Worm (Caenorhabditis elegans) whole organism, young adult: ENCODE results near the gene fbxb-77.

Source experiments
- F23B12.7 ChIP-seq: sonication (generic microtip); optimal IDR thresholded peaks from 2 replicates; lab custom pipeline; 2017; ENCODE audit warnings: missing genetic modification characterization, mild to moderate bottlenecking, missing compliant biosample characterization, antibody characterized with exemption, moderate library complexity; ENCODE audit not compliant: insufficient read depth
- F33H1.4 ChIP-seq: fragments of 200-800 bp; sonication (Bioruptor generic); IDR thresholded peaks from 2 replicates; pipeline ENCODE4 v1.3.6; 2022; ENCODE audit warnings: missing genetic modification reagents, missing genetic modification characterization, missing compliant biosample characterization
- F39B2.1 ChIP-seq: fragments of 200-800 bp; sonication (Bioruptor generic); IDR thresholded peaks from 2 replicates; pipeline ENCODE4 v1.3.6; 2022; ENCODE audit warnings: missing genetic modification reagents, missing genetic modification characterization, missing compliant biosample characterization
- F52B5.7 ChIP-seq: sonication (generic microtip); optimal IDR thresholded peaks from 2 replicates; lab custom pipeline; 2016; ENCODE audit warnings: mild to moderate bottlenecking, missing genetic modification characterization, missing compliant biosample characterization
- F55B11.4 ChIP-seq: sonication (generic microtip); optimal IDR thresholded peaks from 2 replicates; lab custom pipeline; 2016; ENCODE audit warnings: missing compliant biosample characterization, missing genetic modification characterization, borderline replicate concordance; ENCODE audit not compliant: insufficient read depth
- F57A8.1 ChIP-seq: fragments of 200-800 bp; sonication (Bioruptor generic); optimal IDR thresholded peaks from 2 replicates; lab custom pipeline; 2018; ENCODE audit warnings: mild to moderate bottlenecking, missing genetic modification characterization, moderate library complexity, missing compliant biosample characterization
- F57C9.4 ChIP-seq: sonication (generic microtip); optimal IDR thresholded peaks from 2 replicates; lab custom pipeline; 2017; ENCODE audit warnings: mild to moderate bottlenecking, missing genetic modification characterization, missing compliant biosample characterization
- T26A5.8 ChIP-seq: sonication (generic microtip); optimal IDR thresholded peaks from 2 replicates; lab custom pipeline; 2016; ENCODE audit warnings: missing genetic modification characterization, missing compliant biosample characterization
- Y79H2A.3 ChIP-seq: fragments of 200-800 bp; sonication (Bioruptor generic); conservative IDR thresholded peaks from 2 replicates; pipeline ENCODE4 v1.3.6; 2022; ENCODE audit warnings: missing genetic modification reagents, missing genetic modification characterization, missing compliant biosample characterization
- ZK185.1 ChIP-seq: sonication (generic microtip); optimal IDR thresholded peaks from 2 replicates; lab custom pipeline; 2016; ENCODE audit warnings: mild to moderate bottlenecking, missing genetic modification characterization, missing compliant biosample characterization; ENCODE audit not compliant: poor library complexity, severe bottlenecking
- attf-3 ChIP-seq: fragments of 200-800 bp; sonication (Bioruptor generic); conservative IDR thresholded peaks from 2 replicates; pipeline ENCODE4 v1.3.6; 2022; ENCODE audit warnings: missing genetic modification reagents, missing genetic modification characterization, missing compliant biosample characterization
- attf-5 ChIP-seq: fragments of 200-800 bp; sonication (Bioruptor generic); optimal IDR thresholded peaks from 2 replicates; lab custom pipeline; 2018; ENCODE audit warnings: mild to moderate bottlenecking, missing genetic modification characterization, missing compliant biosample characterization
- attf-6 ChIP-seq: fragments of 200-800 bp; sonication (Bioruptor generic); IDR thresholded peaks from 2 replicates; pipeline ENCODE4 v1.3.6; 2022; ENCODE audit warnings: missing genetic modification reagents, missing genetic modification characterization, missing compliant biosample characterization
- bed-1 ChIP-seq: fragments of 200-800 bp; sonication (Bioruptor generic); IDR thresholded peaks from 2 replicates; pipeline ENCODE4 v1.3.6; 2022; ENCODE audit warnings: missing genetic modification reagents, missing genetic modification characterization, missing compliant biosample characterization
- bed-2 ChIP-seq: fragments of 200-800 bp; sonication (Bioruptor generic); IDR thresholded peaks from 2 replicates; pipeline ENCODE4 v1.3.6; 2022; ENCODE audit warnings: missing genetic modification reagents, missing genetic modification characterization, missing compliant biosample characterization
- ceh-27 ChIP-seq: fragments of 200-800 bp; sonication (Bioruptor generic); optimal IDR thresholded peaks from 2 replicates; lab custom pipeline; 2018; ENCODE audit warnings: mild to moderate bottlenecking, missing genetic modification characterization, moderate library complexity, missing compliant biosample characterization
- ceh-58 ChIP-seq: fragments of 200-800 bp; sonication (Bioruptor generic); IDR thresholded peaks from 2 replicates; pipeline ENCODE4 v1.3.6; 2022; ENCODE audit warnings: missing genetic modification characterization, missing compliant biosample characterization
- ceh-91 ChIP-seq: fragments of 200-800 bp; sonication (Bioruptor generic); IDR thresholded peaks from 2 replicates; pipeline ENCODE4 v1.3.6; 2022; ENCODE audit warnings: missing genetic modification reagents, missing genetic modification characterization, missing compliant biosample characterization
- egl-44 ChIP-seq: fragments of 200-800 bp; sonication (Bioruptor generic); IDR thresholded peaks from 2 replicates; pipeline ENCODE4 v1.3.6; 2022; ENCODE audit warnings: missing genetic modification reagents, missing genetic modification characterization, missing compliant biosample characterization
- ekl-4 ChIP-seq: fragments of 200-800 bp; sonication (Bioruptor generic); IDR thresholded peaks from 2 replicates; pipeline ENCODE4 v1.3.6; 2022; ENCODE audit warnings: missing genetic modification reagents, missing genetic modification characterization, missing compliant biosample characterization
- gei-17 ChIP-seq: fragments of 200-800 bp; sonication (Bioruptor generic); optimal IDR thresholded peaks from 2 replicates; lab custom pipeline; 2018; ENCODE audit warnings: mild to moderate bottlenecking, missing genetic modification characterization, missing compliant biosample characterization
- him-1 ChIP-seq: sonication (generic microtip); optimal IDR thresholded peaks from 2 replicates; lab custom pipeline; 2016; ENCODE audit warnings: missing genotype, missing genetic modification reagents, missing genetic modification characterization, missing compliant biosample characterization
- hmg-1.2 ChIP-seq: fragments of 200-800 bp; sonication (Bioruptor generic); IDR thresholded peaks from 2 replicates; pipeline ENCODE4 v1.3.6; 2022; ENCODE audit warnings: missing genetic modification reagents, missing genetic modification characterization, missing compliant biosample characterization
- let-526 ChIP-seq: fragments of 200-800 bp; sonication (Bioruptor generic); IDR thresholded peaks from 2 replicates; pipeline ENCODE4 v1.3.6; 2022; ENCODE audit warnings: missing genetic modification reagents, missing genetic modification characterization, missing compliant biosample characterization
- lin-26 ChIP-seq: fragments of 200-800 bp; sonication (Bioruptor generic); IDR thresholded peaks from 2 replicates; pipeline ENCODE4 v1.3.6; 2022; ENCODE audit warnings: missing genetic modification reagents, missing genetic modification characterization, missing compliant biosample characterization
- lin-35 ChIP-seq, 3 experiments: fragments of 150-350 bp in 2 of 3; sonication (generic microtip) in 1 of 3; optimal IDR thresholded peaks; 2 replicates each; lab custom pipeline; 2014 to 2018; ENCODE audit warnings: missing biosample characterization in 3 of 3, missing genetic modification characterization in 3 of 3, missing genetic modification reagents in 3 of 3
- lin-40 ChIP-seq: sonication (generic microtip); optimal IDR thresholded peaks from 2 replicates; lab custom pipeline; 2016; ENCODE audit warnings: missing genetic modification characterization, mild to moderate bottlenecking, missing compliant biosample characterization, missing genotype, missing genetic modification reagents
- lsy-27 ChIP-seq: sonication (generic microtip); optimal IDR thresholded peaks from 2 replicates; lab custom pipeline; 2017; ENCODE audit warnings: missing genetic modification characterization, mild to moderate bottlenecking, missing compliant biosample characterization, antibody characterized with exemption, missing genotype, borderline replicate concordance; ENCODE audit not compliant: insufficient read depth
- madf-10 ChIP-seq: sonication (generic microtip); optimal IDR thresholded peaks from 2 replicates; lab custom pipeline; 2016; ENCODE audit warnings: mild to moderate bottlenecking, missing genetic modification characterization, missing compliant biosample characterization
- madf-3 ChIP-seq: fragments of 200-800 bp; sonication (Bioruptor generic); IDR thresholded peaks from 2 replicates; pipeline ENCODE4 v1.3.6; 2022; ENCODE audit warnings: missing genetic modification reagents, missing genetic modification characterization, missing compliant biosample characterization
- madf-8 ChIP-seq: fragments of 200-800 bp; sonication (Bioruptor generic); conservative IDR thresholded peaks from 2 replicates; pipeline ENCODE4 v1.3.6; 2022; ENCODE audit warnings: missing genetic modification reagents, missing genetic modification characterization, missing compliant biosample characterization
- mel-28 ChIP-seq: sonication (generic microtip); optimal IDR thresholded peaks from 2 replicates; lab custom pipeline; 2016; ENCODE audit warnings: borderline replicate concordance, mild to moderate bottlenecking, missing genetic modification characterization, missing compliant biosample characterization
- nhr-120 ChIP-seq: fragments of 200-800 bp; sonication (Bioruptor generic); IDR thresholded peaks from 2 replicates; pipeline ENCODE4 v1.3.6; 2022; ENCODE audit warnings: missing genetic modification characterization, missing compliant biosample characterization
- nhr-179 ChIP-seq: sonication (generic microtip); optimal IDR thresholded peaks from 2 replicates; lab custom pipeline; 2016; ENCODE audit warnings: mild to moderate bottlenecking, missing genetic modification characterization, missing compliant biosample characterization
- nhr-80 ChIP-seq: sonication (generic microtip); optimal IDR thresholded peaks from 2 replicates; lab custom pipeline; 2016; ENCODE audit warnings: missing genetic modification characterization, missing compliant biosample characterization
- pha-4 ChIP-seq: fragments of 150-350 bp; sonication (generic microtip); optimal IDR thresholded peaks from 2 replicates; lab custom pipeline; 2014; ENCODE audit warnings: missing biosample characterization, missing genetic modification reagents, missing genetic modification characterization
- sdz-38 ChIP-seq: sonication (generic microtip); optimal IDR thresholded peaks from 2 replicates; lab custom pipeline; 2016; ENCODE audit warnings: missing genotype, missing genetic modification characterization, missing compliant biosample characterization
- sea-2 ChIP-seq: fragments of 200-800 bp; sonication (Bioruptor generic); IDR thresholded peaks from 2 replicates; pipeline ENCODE4 v1.3.6; 2022; ENCODE audit warnings: missing genetic modification characterization, missing compliant biosample characterization
- snpc-3.4 ChIP-seq: sonication (generic microtip); optimal IDR thresholded peaks from 2 replicates; lab custom pipeline; 2017; ENCODE audit warnings: missing genetic modification characterization, mild to moderate bottlenecking, missing compliant biosample characterization, antibody characterized with exemption, moderate library complexity, missing genotype, missing genetic modification reagents
- snpc-4 ChIP-seq, 5 experiments: fragments of 150-350 bp in 1 of 5; sonication (generic microtip) in 4 of 5; optimal IDR thresholded peaks; 2 replicates each; lab custom pipeline; 2014 to 2018; ENCODE audit warnings: missing genetic modification characterization in 5 of 5, missing biosample characterization in 3 of 5, antibody characterized with exemption in 2 of 5, mild to moderate bottlenecking in 2 of 5, missing compliant biosample characterization in 2 of 5, missing genotype in 2 of 5, moderate library complexity in 2 of 5, missing genetic modification reagents in 1 of 5
- tbx-9 ChIP-seq: sonication (generic microtip); optimal IDR thresholded peaks from 2 replicates; lab custom pipeline; 2016; ENCODE audit warnings: borderline replicate concordance, missing genetic modification characterization, inconsistent platforms, missing compliant biosample characterization
- tlf-1 ChIP-seq: fragments of 200-800 bp; sonication (Bioruptor generic); optimal IDR thresholded peaks from 2 replicates; lab custom pipeline; 2018; ENCODE audit warnings: mild to moderate bottlenecking, missing genetic modification characterization, missing compliant biosample characterization
- ztf-26 ChIP-seq: sonication (generic microtip); optimal IDR thresholded peaks from 2 replicates; lab custom pipeline; 2017; ENCODE audit warnings: missing genetic modification characterization, missing compliant biosample characterization
- ztf-6 ChIP-seq: fragments of 200-800 bp; sonication (Bioruptor generic); IDR thresholded peaks from 2 replicates; pipeline ENCODE4 v1.3.6; 2022; ENCODE audit warnings: missing genetic modification reagents, missing genetic modification characterization, missing compliant biosample characterization

fbxb-77 gene

ce11 chrIV:4795111-4795510 lies 39.2 kb upstream of the fbxb-77 start:
- TF ChIP-seq hmg-1.2 (GFP tag; lab: Robert Waterston, UW): 0 out of 2 replicates have a peak, but pooled peaks have one; percentile 9
- TF ChIP-seq lsy-27 (tag; lab: Kevin White, UChicago): no peak

ce11 chrIV:4789445-4789844 lies 33.5 kb upstream of the fbxb-77 start, which contains the start of gene R11E3.1:
Gene R11E3.1, plus strand, starts transcription at chrIV:4789745.
- TF ChIP-seq nhr-179 (tag; lab: Kevin White, UChicago) (no peak), ekl-4 (GFP tag; lab: Robert Waterston, UW) (no peak), F57C9.4 (tag; lab: Kevin White, UChicago) (no peak), bed-1 (no peak), madf-8 (GFP tag; lab: Robert Waterston, UW) (no peak), bed-2 (GFP tag; lab: Robert Waterston, UW) (no peak), sea-2 (GFP tag; lab: Robert Waterston, UW) (no peak), ZK185.1 (tag; lab: Kevin White, UChicago) (no peak), lin-35 (GFP tag; optimal IDR thresholded peaks at IDR 0.05; lab: Kevin White, UChicago) (no peak), T26A5.8 (tag; lab: Kevin White, UChicago) (no peak), mel-28 (no peak), sdz-38 (no peak), attf-6 (no peak)
- TF ChIP-seq, all 124 proteins: peak for 0

ce11 chrIV:4788332-4788731 lies 32.4 kb upstream of the fbxb-77 start, which contains the start of gene nhr-104:
Gene nhr-104, minus strand, starts transcription at chrIV:4788692.
- TF ChIP-seq nhr-120 (GFP tag; lab: Robert Waterston, UW): no peak
- TF ChIP-seq snpc-4 (GFP tag; optimal IDR thresholded peaks at IDR 0.05; lab: Kevin White, UChicago): no peak
- TF ChIP-seq snpc-4 (tag; optimal IDR thresholded peaks at IDR 0.05; lab: Kevin White, UChicago): no peak
- no peak for TF ChIP-seq mel-28
- TF ChIP-seq madf-3 (GFP tag; lab: Robert Waterston, UW): no peak
- no peak for TF ChIP-seq F57A8.1 (GFP tag; lab: Kevin White, UChicago)
- TF ChIP-seq bed-1: no peak
- TF ChIP-seq snpc-3.4 (tag; lab: Kevin White, UChicago): no peak
- TF ChIP-seq ztf-6 (GFP tag; lab: Robert Waterston, UW): no peak
- no peak for TF ChIP-seq Y79H2A.3 (GFP tag; lab: Robert Waterston, UW)
- no peak for TF ChIP-seq attf-3 (GFP tag; lab: Robert Waterston, UW)
- TF ChIP-seq let-526 (GFP tag; lab: Robert Waterston, UW): no peak
- TF ChIP-seq madf-10: no peak
- no peak for TF ChIP-seq F57C9.4 (tag; lab: Kevin White, UChicago)
- no peak for TF ChIP-seq bed-2 (GFP tag; lab: Robert Waterston, UW)
- no peak for TF ChIP-seq F39B2.1 (GFP tag; lab: Robert Waterston, UW)
- TF ChIP-seq attf-5 (GFP tag; lab: Kevin White, UChicago): peak; percentile 38
- TF ChIP-seq egl-44 (GFP tag; lab: Robert Waterston, UW): no peak
- no peak for TF ChIP-seq ceh-91
- TF ChIP-seq F33H1.4 (GFP tag; lab: Robert Waterston, UW): no peak
- TF ChIP-seq lin-40 (tag; lab: Kevin White, UChicago): peak; percentile 45
- TF ChIP-seq F52B5.7 (tag; lab: Kevin White, UChicago): no peak
- peak; percentile 56 for TF ChIP-seq pha-4 (tag; lab: Kevin White, UChicago)
- peak; percentile 80 for TF ChIP-seq nhr-80 (tag; lab: Kevin White, UChicago)
- TF ChIP-seq hmg-1.2 (GFP tag; lab: Robert Waterston, UW): peak; percentile 45; the same call in 1 of the 2 replicates
- no peak for TF ChIP-seq tlf-1 (GFP tag; lab: Kevin White, UChicago)
- no peak for TF ChIP-seq him-1 (tag; lab: Kevin White, UChicago)
- TF ChIP-seq ztf-26: no peak
- no peak for TF ChIP-seq F23B12.7 (tag; lab: Kevin White, UChicago)
- TF ChIP-seq gei-17 (GFP tag; lab: Kevin White, UChicago): no peak
- TF ChIP-seq F55B11.4 (tag; lab: Kevin White, UChicago): no peak
- no peak for TF ChIP-seq lin-26
- TF ChIP-seq tbx-9 (tag; lab: Kevin White, UChicago): no peak
- TF ChIP-seq ceh-58 (GFP tag; lab: Robert Waterston, UW): no peak
- no peak for TF ChIP-seq nhr-179 (tag; lab: Kevin White, UChicago)
- TF ChIP-seq ceh-27 (GFP tag; lab: Kevin White, UChicago): no peak
